Fruit fly (Drosophila melanogaster): Measurements from ENCODE around the gene CG8188.

The CG8188 gene

DNA sequence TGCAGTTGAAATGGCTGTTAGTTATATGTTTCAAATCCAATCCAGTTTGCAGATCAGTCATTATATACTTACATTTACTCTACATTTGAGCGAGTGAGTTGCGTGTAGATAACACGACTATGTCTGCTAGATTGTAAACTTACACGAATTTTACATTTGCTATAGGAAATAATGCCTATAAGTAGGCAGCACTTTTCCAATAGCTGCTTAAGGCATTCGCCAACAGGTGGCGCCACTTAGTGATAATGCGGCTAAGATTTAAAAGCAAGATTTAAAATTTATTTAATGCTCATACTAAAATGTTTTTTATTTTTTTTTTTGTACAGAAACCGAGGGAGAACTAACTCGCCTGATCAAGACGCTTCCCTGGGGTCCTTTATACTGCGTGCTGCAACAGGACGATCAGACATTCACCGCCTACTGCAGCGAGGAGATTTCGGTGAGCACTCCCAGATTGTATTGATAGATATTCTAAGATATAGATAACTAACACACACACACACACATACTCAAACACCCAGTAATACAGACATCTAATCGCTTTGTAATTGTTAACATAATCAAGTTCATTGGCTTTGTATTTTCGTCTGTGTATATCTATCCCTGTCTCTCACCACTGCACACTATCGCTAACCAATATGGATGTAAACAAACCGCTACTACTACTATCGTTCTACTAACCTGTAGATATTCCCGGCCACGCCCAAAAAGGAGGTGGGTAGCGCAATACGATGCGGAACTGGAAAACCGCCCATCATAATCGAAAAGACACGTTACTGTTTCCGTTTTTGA is 17.6 kb upstream of the CG8188 start:
- TF ChIP-seq CG4496 (GFP tag; IDR thresholded peaks at IDR 0.05) (0 out of 3 replicates have a peak, but pooled peaks have one; percentile 32), CG9948 (tag; optimal IDR thresholded peaks at IDR 0.05) (no peak)

- peak; percentile 34 for TF ChIP-seq CG8159 (tag; optimal IDR thresholded peaks at IDR 0.05)
- no peak for TF ChIP-seq Pif1A (GFP tag; optimal IDR thresholded peaks at IDR 0.05)
- TF ChIP-seq CG9948 (tag; optimal IDR thresholded peaks at IDR 0.05), result peak; percentile 10
- no peak for TF ChIP-seq CG17806 (tag; optimal IDR thresholded peaks at IDR 0.05)
- no peak for TF ChIP-seq Snoo (tag; optimal IDR thresholded peaks at IDR 0.05)
- TF ChIP-seq Ets98B (GFP tag; IDR thresholded peaks at IDR 0.05), result no peak; the same call in 1 of the 2 replicates
- TF ChIP-seq CG4496 (GFP tag; IDR thresholded peaks at IDR 0.05), result no peak
- TF ChIP-seq CG13204 (GFP tag; optimal IDR thresholded peaks at IDR 0.05), result no peak
- TF ChIP-seq CG34367 (tag; optimal IDR thresholded peaks at IDR 0.05), result no peak
- peak; percentile 44 for TF ChIP-seq CG8301 (tag; optimal IDR thresholded peaks at IDR 0.05)
- no peak for TF ChIP-seq D1 (tag; optimal IDR thresholded peaks at IDR 0.05)
- no peak for TF ChIP-seq rn (GFP tag; IDR thresholded peaks at IDR 0.05)
- TF ChIP-seq Pif1B (GFP tag; optimal IDR thresholded peaks at IDR 0.05), result no peak
- no peak for TF ChIP-seq CG10348 (GFP tag; IDR thresholded peaks at IDR 0.05)
- TF ChIP-seq CG14655 (GFP tag; optimal IDR thresholded peaks at IDR 0.05), result peak; percentile 59
- TF ChIP-seq CG32121 (GFP tag; IDR thresholded peaks at IDR 0.05), result no peak
- TF ChIP-seq CG12605 (GFP tag; IDR thresholded peaks at IDR 0.05), result no peak
- TF ChIP-seq fd96Ca (GFP tag; IDR thresholded peaks at IDR 0.05), result no peak
- no peak for TF ChIP-seq EcR (GFP tag; optimal IDR thresholded peaks at IDR 0.05)
- no peak for TF ChIP-seq gl (tag; optimal IDR thresholded peaks at IDR 0.05)
- peak; percentile 17 for TF ChIP-seq CG15710 (tag; optimal IDR thresholded peaks at IDR 0.05)
Measured at dm6 chrX:17718927-17719691, 16.3 kb upstream of the CG8188 start.

DNA sequence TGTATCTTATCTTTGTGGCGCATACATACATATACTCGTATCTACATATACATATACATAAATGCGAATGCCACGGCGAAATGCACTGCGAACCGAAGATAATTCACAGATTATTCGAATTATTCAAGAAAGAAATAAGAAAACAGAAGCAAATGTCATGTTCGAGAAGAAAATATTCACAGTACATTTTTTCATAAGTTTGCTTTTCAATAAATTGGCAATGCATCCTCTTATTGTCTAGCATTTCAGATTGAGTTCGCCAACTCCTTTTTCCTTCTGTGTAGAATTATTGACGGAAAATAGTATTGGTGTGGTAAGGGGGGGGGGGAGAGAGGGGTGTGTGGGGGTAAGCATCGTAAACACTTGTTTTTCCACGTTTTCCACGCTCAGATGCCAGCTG is 15.6 kb upstream of the CG8188 start:
- TF ChIP-seq CG8159 (tag; optimal IDR thresholded peaks at IDR 0.05) (no peak), CG8301 (tag; optimal IDR thresholded peaks at IDR 0.05) (peak; percentile 24), CG9948 (tag; optimal IDR thresholded peaks at IDR 0.05) (peak; percentile 6), CG14655 (GFP tag; optimal IDR thresholded peaks at IDR 0.05) (peak; percentile 25), CG10348 (GFP tag; IDR thresholded peaks at IDR 0.05) (no peak), Ets98B (GFP tag; IDR thresholded peaks at IDR 0.05) (peak; percentile 44), Pif1A (GFP tag; optimal IDR thresholded peaks at IDR 0.05) (no peak), rn (GFP tag; IDR thresholded peaks at IDR 0.05) (no peak), CG15710 (tag; optimal IDR thresholded peaks at IDR 0.05) (no peak), EcR (GFP tag; optimal IDR thresholded peaks at IDR 0.05) (no peak), CG34367 (tag; optimal IDR thresholded peaks at IDR 0.05) (no peak), Snoo (tag; optimal IDR thresholded peaks at IDR 0.05) (no peak), CG32121 (GFP tag; IDR thresholded peaks at IDR 0.05) (0 out of 2 replicates have a peak, but pooled peaks have one; percentile 32), CG17806 (tag; optimal IDR thresholded peaks at IDR 0.05) (no peak), gl (tag; optimal IDR thresholded peaks at IDR 0.05) (no peak), CG12605 (GFP tag; IDR thresholded peaks at IDR 0.05) (no peak), CG4496 (GFP tag; IDR thresholded peaks at IDR 0.05) (peak; percentile 59; the same call in 2 of the 3 replicates), D1 (tag; optimal IDR thresholded peaks at IDR 0.05) (no peak), Pif1B (GFP tag; optimal IDR thresholded peaks at IDR 0.05) (no peak)

- peak; percentile 14 for TF ChIP-seq CG14655 (GFP tag; optimal IDR thresholded peaks at IDR 0.05)
- TF ChIP-seq CG10348 (GFP tag; IDR thresholded peaks at IDR 0.05), result no peak
- TF ChIP-seq CG34367 (tag; optimal IDR thresholded peaks at IDR 0.05), result no peak
Measured at dm6 chrX:17716814-17717565, 14.2 kb upstream of the CG8188 start.

- TF ChIP-seq CG32121 (GFP tag; IDR thresholded peaks at IDR 0.05), result no peak
- no peak for TF ChIP-seq Pif1A (GFP tag; optimal IDR thresholded peaks at IDR 0.05)
- peak; percentile 35 for TF ChIP-seq CG14655 (GFP tag; optimal IDR thresholded peaks at IDR 0.05)
- no peak; the same call in 1 of the 2 replicates for TF ChIP-seq Ets98B (GFP tag; IDR thresholded peaks at IDR 0.05)
- TF ChIP-seq CG4496 (GFP tag; IDR thresholded peaks at IDR 0.05), result no peak
- peak; percentile 22 for TF ChIP-seq CG8301 (tag; optimal IDR thresholded peaks at IDR 0.05)
Measured at dm6 chrX:17714976-17715375, 12.2 kb upstream of the CG8188 start.

DNA sequence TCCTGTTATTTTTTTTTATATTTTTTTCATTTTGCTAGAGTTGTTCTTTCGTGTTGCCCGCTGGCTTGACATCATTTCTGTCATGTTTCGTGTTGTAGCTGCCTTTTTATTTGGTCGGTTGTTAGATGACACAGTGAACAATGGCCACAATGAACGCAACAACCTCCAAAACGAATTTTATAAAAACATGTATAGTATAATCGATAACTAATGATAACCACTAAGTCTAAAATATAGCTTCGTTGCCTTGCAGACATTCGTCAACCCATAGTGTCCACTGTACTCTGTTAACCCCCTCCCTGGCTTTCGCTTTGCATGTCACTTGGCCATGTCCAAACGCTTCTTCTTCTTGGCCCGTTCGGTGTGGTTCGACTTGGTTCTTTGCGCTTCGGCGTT is 10.9 kb upstream of the CG8188 start:
- no peak for TF ChIP-seq Pif1B (GFP tag; optimal IDR thresholded peaks at IDR 0.05)
- TF ChIP-seq CG9948 (tag; optimal IDR thresholded peaks at IDR 0.05), result peak; percentile 10
- peak; percentile 92 for TF ChIP-seq CG4496 (GFP tag; IDR thresholded peaks at IDR 0.05)
- no peak for TF ChIP-seq Snoo (tag; optimal IDR thresholded peaks at IDR 0.05)
- no peak for TF ChIP-seq gl (tag; optimal IDR thresholded peaks at IDR 0.05)
- peak; percentile 88 for TF ChIP-seq fd96Ca (GFP tag; IDR thresholded peaks at IDR 0.05)
- TF ChIP-seq CG17806 (tag; optimal IDR thresholded peaks at IDR 0.05), result no peak
- no peak for TF ChIP-seq CG13204 (GFP tag; optimal IDR thresholded peaks at IDR 0.05)
- peak; percentile 49; the same call in 1 of the 2 replicates for TF ChIP-seq CG10348 (GFP tag; IDR thresholded peaks at IDR 0.05)
- no peak for TF ChIP-seq CG8159 (tag; optimal IDR thresholded peaks at IDR 0.05)
- TF ChIP-seq EcR (GFP tag; optimal IDR thresholded peaks at IDR 0.05), result no peak
- no peak for TF ChIP-seq D1 (tag; optimal IDR thresholded peaks at IDR 0.05)
- peak; percentile 78 for TF ChIP-seq CG12605 (GFP tag; IDR thresholded peaks at IDR 0.05)
- 0 out of 2 replicates have a peak, but pooled peaks have one; percentile 20 for TF ChIP-seq rn (GFP tag; IDR thresholded peaks at IDR 0.05)
- TF ChIP-seq CG8301 (tag; optimal IDR thresholded peaks at IDR 0.05), result peak; percentile 48
- TF ChIP-seq CG32121 (GFP tag; IDR thresholded peaks at IDR 0.05), result peak; percentile 84
- TF ChIP-seq CG34367 (tag; optimal IDR thresholded peaks at IDR 0.05), result no peak
- TF ChIP-seq CG14655 (GFP tag; optimal IDR thresholded peaks at IDR 0.05), result peak; percentile 60
- peak; percentile 49 for TF ChIP-seq Pif1A (GFP tag; optimal IDR thresholded peaks at IDR 0.05)
- peak; percentile 83 for TF ChIP-seq Ets98B (GFP tag; IDR thresholded peaks at IDR 0.05)
- TF ChIP-seq CG15710 (tag; optimal IDR thresholded peaks at IDR 0.05), result no peak
